Fruit fly (Drosophila melanogaster) whole organism, embryonic: ENCODE data around the gene CG14034.

Experiments used
- CG11398 ChIP-seq: fragments of 200-800 bp; sonication (Bioruptor generic); optimal IDR thresholded peaks from 2 replicates; lab custom pipeline; 2016; ENCODE audit warnings: missing biosample characterization, missing genetic modification characterization
- CG17385 ChIP-seq: fragments of 200-800 bp; sonication (Bioruptor generic); optimal IDR thresholded peaks from 3 replicates; lab custom pipeline; 2018; ENCODE audit warnings: missing biosample characterization, mild to moderate bottlenecking, missing genetic modification characterization
- CG18262 ChIP-seq: fragments of 200-800 bp; optimal IDR thresholded peaks from 3 replicates; lab custom pipeline; 2019; ENCODE audit warnings: missing biosample characterization, mild to moderate bottlenecking, missing genetic modification characterization, moderate library complexity
- CG1832 ChIP-seq: fragments of 200-800 bp; sonication (Bioruptor generic); optimal IDR thresholded peaks from 2 replicates; lab custom pipeline; 2017; ENCODE audit warnings: missing biosample characterization, mild to moderate bottlenecking, missing genetic modification characterization, inconsistent platforms
- CG5245 ChIP-seq: fragments of 200-800 bp; sonication (Bioruptor generic); optimal IDR thresholded peaks from 3 replicates; lab custom pipeline; 2016; ENCODE audit warnings: missing biosample characterization, missing genetic modification characterization
- Dfd ChIP-seq, 2 experiments: fragments of >200 bp; optimal IDR thresholded peaks; 2 replicates each; lab custom pipeline; 2017; ENCODE audit warnings: missing biosample characterization in 2 of 2, missing genetic modification characterization in 2 of 2
- ERR ChIP-seq: fragments of 200-800 bp; sonication (Bioruptor generic); optimal IDR thresholded peaks from 2 replicates; lab custom pipeline; 2016; ENCODE audit warnings: missing biosample characterization, missing genetic modification characterization
- Elba2 ChIP-seq: fragments of 200-800 bp; sonication (Bioruptor generic); optimal IDR thresholded peaks from 3 replicates; lab custom pipeline; 2016; ENCODE audit warnings: missing biosample characterization, missing genetic modification characterization
- GATAe ChIP-seq: fragments of 200-800 bp; sonication (Bioruptor generic); conservative IDR thresholded peaks from 2 replicates; pipeline ENCODE4 v1.3.6; 2022; ENCODE audit warnings: missing biosample characterization, missing genetic modification characterization
- Sox102F ChIP-seq: fragments of 200-800 bp; sonication (Bioruptor generic); optimal IDR thresholded peaks from 2 replicates; lab custom pipeline; 2018; ENCODE audit warnings: missing biosample characterization, mild to moderate bottlenecking, missing genetic modification characterization, moderate library complexity
- esg ChIP-seq: fragments of 200-800 bp; sonication (Bioruptor generic); conservative IDR thresholded peaks from 2 replicates; pipeline ENCODE4 v1.3.6; 2022; ENCODE audit warnings: missing biosample characterization, missing genetic modification characterization
- prd ChIP-seq, 3 experiments: fragments of >200 bp in 2 of 3; fragments of 200-800 bp in 1 of 3; sonication (Bioruptor generic) in 1 of 3; optimal IDR thresholded peaks in 2 of 3; IDR thresholded peaks in 1 of 3; 2 replicates in 2 of 3; 3 replicates in 1 of 3; pipeline versions ENCODE4 v1.3.6 to Lab custom; 2017 to 2022; ENCODE audit warnings: missing biosample characterization in 1 of 3, missing genetic modification characterization in 1 of 3
- sna ChIP-seq: fragments of 200-800 bp; sonication (Bioruptor generic); IDR thresholded peaks from 2 replicates; pipeline ENCODE4 v1.3.6; 2022; ENCODE audit warnings: missing biosample characterization, missing genetic modification characterization; ENCODE audit not compliant: partially characterized antibody

DNA sequence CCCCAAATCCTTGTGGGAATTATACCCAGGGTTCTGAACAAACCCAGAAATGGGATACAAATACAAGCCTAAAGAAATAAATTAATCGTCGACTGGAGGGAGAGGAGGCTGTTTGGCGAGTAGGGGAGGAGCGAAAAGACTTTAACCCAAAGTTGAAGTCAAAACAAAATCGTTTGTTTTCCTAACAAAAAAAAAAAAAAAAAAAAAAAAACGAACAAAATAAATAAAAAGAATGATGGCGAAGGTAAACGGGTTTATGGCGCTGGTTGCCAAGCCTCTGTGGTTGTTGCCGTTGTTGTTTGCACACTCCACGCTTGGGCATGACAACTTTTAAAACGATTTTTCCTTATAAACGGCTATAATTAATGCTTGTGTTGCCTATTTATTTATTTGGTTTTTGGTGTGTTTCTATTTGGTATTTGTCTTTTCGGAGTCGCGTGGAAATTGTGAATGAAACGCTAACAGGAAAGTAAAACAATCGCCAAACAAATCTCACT lies 12.3 kb upstream of the CG14034 start:
- TF ChIP-seq CG17385 (GFP tag; lab: Kevin White, UChicago) = no peak
- TF ChIP-seq sna (GFP tag; lab: Robert Waterston, UW) = no peak
- TF ChIP-seq CG18262 (tag; lab: Kevin White, UChicago) = no peak
- TF ChIP-seq ERR (GFP tag; lab: Kevin White, UChicago) = no peak
- TF ChIP-seq CG1832 (GFP tag; lab: Kevin White, UChicago) = no peak
- no peak for TF ChIP-seq esg
- TF ChIP-seq Elba2 (GFP tag; lab: Kevin White, UChicago) = no peak
- no peak for TF ChIP-seq prd (optimal IDR thresholded peaks at IDR 0.05; lab: Kevin White, UChicago)
- TF ChIP-seq prd (GFP tag; IDR thresholded peaks at IDR 0.05; lab: Robert Waterston, UW) = no peak
- TF ChIP-seq CG5245 (GFP tag; lab: Kevin White, UChicago) = no peak
- no peak for TF ChIP-seq CG11398 (GFP tag; lab: Kevin White, UChicago)
- no peak for TF ChIP-seq Sox102F (GFP tag; lab: Kevin White, UChicago)
- no peak for TF ChIP-seq Dfd (GFP tag; optimal IDR thresholded peaks at IDR 0.05; lab: Kevin White, UChicago)
- no peak for TF ChIP-seq GATAe (GFP tag; lab: Robert Waterston, UW)
